Fruit fly (Drosophila melanogaster) whole organism, prepupa: Measurements from ENCODE around the gene melt.

Experiments used
- CG10631 ChIP-seq: fragments of 200-800 bp; sonication (Bioruptor generic); optimal IDR thresholded peaks from 2 replicates; lab custom pipeline; 2016; ENCODE audit warnings: missing biosample characterization, missing genetic modification characterization
- CG10669 ChIP-seq: fragments of 200-800 bp; sonication (Bioruptor generic); optimal IDR thresholded peaks from 3 replicates; lab custom pipeline; 2018; ENCODE audit warnings: missing biosample characterization, mild to moderate bottlenecking, missing genetic modification characterization, moderate library complexity
- CG11762 ChIP-seq: fragments of 200-800 bp; sonication (Bioruptor generic); optimal IDR thresholded peaks from 3 replicates; lab custom pipeline; 2016; ENCODE audit warnings: missing biosample characterization, missing genetic modification characterization; ENCODE audit not compliant: insufficient read depth
- CG11902 ChIP-seq: fragments of 200-800 bp; sonication (Bioruptor generic); optimal IDR thresholded peaks from 3 replicates; lab custom pipeline; 2016; ENCODE audit warnings: missing biosample characterization, missing genetic modification characterization
- CG15336 ChIP-seq: fragments of 200-800 bp; sonication (Bioruptor generic); IDR thresholded peaks from 2 replicates; pipeline ENCODE4 v1.3.6; 2022; ENCODE audit warnings: missing biosample characterization, missing genetic modification characterization
- CG1621 ChIP-seq: fragments of 200-800 bp; sonication (Bioruptor generic); optimal IDR thresholded peaks from 3 replicates; lab custom pipeline; 2018; ENCODE audit warnings: missing biosample characterization, mild to moderate bottlenecking, missing genetic modification characterization
- CG16779 ChIP-seq: fragments of 200-800 bp; sonication (Bioruptor generic); optimal IDR thresholded peaks from 3 replicates; lab custom pipeline; 2017; ENCODE audit warnings: missing biosample characterization, mild to moderate bottlenecking, missing genetic modification characterization
- CG3032 ChIP-seq: fragments of 200-800 bp; optimal IDR thresholded peaks from 2 replicates; lab custom pipeline; 2019; ENCODE audit warnings: missing biosample characterization, mild to moderate bottlenecking, missing genetic modification characterization, moderate library complexity
- CG31627 ChIP-seq: fragments of 200-800 bp; sonication (Bioruptor generic); optimal IDR thresholded peaks from 3 replicates; lab custom pipeline; 2016; ENCODE audit warnings: missing biosample characterization, missing genetic modification characterization
- CG32006 ChIP-seq: fragments of 200-800 bp; sonication (Bioruptor generic); optimal IDR thresholded peaks from 3 replicates; lab custom pipeline; 2017; ENCODE audit warnings: missing biosample characterization, mild to moderate bottlenecking, missing genetic modification characterization
- CG34406 ChIP-seq: fragments of 200-800 bp; sonication (Bioruptor generic); optimal IDR thresholded peaks from 3 replicates; lab custom pipeline; 2016; ENCODE audit warnings: missing biosample characterization, missing genetic modification characterization
- CG3919 ChIP-seq: fragments of 200-800 bp; sonication (Bioruptor generic); optimal IDR thresholded peaks from 3 replicates; lab custom pipeline; 2016; ENCODE audit warnings: missing biosample characterization, missing genetic modification characterization
- CG4318 ChIP-seq: fragments of 200-800 bp; sonication (Bioruptor generic); optimal IDR thresholded peaks from 3 replicates; lab custom pipeline; 2017; ENCODE audit warnings: missing biosample characterization, mild to moderate bottlenecking, missing genetic modification characterization
- CG6276 ChIP-seq: fragments of 200-800 bp; sonication (Bioruptor generic); optimal IDR thresholded peaks from 2 replicates; lab custom pipeline; 2017; ENCODE audit warnings: missing biosample characterization, mild to moderate bottlenecking, missing genetic modification characterization
- CG6792 ChIP-seq: fragments of 200-800 bp; sonication (Bioruptor generic); optimal IDR thresholded peaks from 3 replicates; lab custom pipeline; 2016; ENCODE audit warnings: missing biosample characterization, missing genetic modification characterization
- CG6808 ChIP-seq: fragments of 200-800 bp; sonication (Bioruptor generic); optimal IDR thresholded peaks from 3 replicates; lab custom pipeline; 2017; ENCODE audit warnings: missing biosample characterization, missing genetic modification characterization, mild to moderate bottlenecking, moderate library complexity, missing genetic modification reagents
- CG6854 ChIP-seq: fragments of 200-800 bp; sonication (Bioruptor generic); optimal IDR thresholded peaks from 2 replicates; lab custom pipeline; 2017; ENCODE audit warnings: missing biosample characterization, mild to moderate bottlenecking, missing genetic modification characterization
- CG7368 ChIP-seq: fragments of 200-800 bp; sonication (Bioruptor generic); optimal IDR thresholded peaks from 3 replicates; lab custom pipeline; 2016; ENCODE audit warnings: missing biosample characterization, missing genetic modification characterization
- CG8319 ChIP-seq: fragments of 200-800 bp; sonication (Bioruptor generic); optimal IDR thresholded peaks from 3 replicates; lab custom pipeline; 2016; ENCODE audit warnings: missing biosample characterization, missing genetic modification characterization
- CG8632 ChIP-seq: fragments of 200-800 bp; sonication (Bioruptor generic); optimal IDR thresholded peaks from 3 replicates; lab custom pipeline; 2016; ENCODE audit warnings: missing biosample characterization, missing genetic modification characterization
- Eip75B ChIP-seq: fragments of 200-800 bp; sonication (Bioruptor generic); optimal IDR thresholded peaks from 3 replicates; lab custom pipeline; 2016; ENCODE audit warnings: missing biosample characterization, missing genetic modification characterization
- Eip93F ChIP-seq: fragments of 200-800 bp; sonication (Bioruptor generic); optimal IDR thresholded peaks from 2 replicates; lab custom pipeline; 2016; ENCODE audit warnings: missing biosample characterization, mild to moderate bottlenecking, missing genetic modification characterization
- Ets96B ChIP-seq: fragments of 200-800 bp; optimal IDR thresholded peaks from 2 replicates; lab custom pipeline; 2019; ENCODE audit warnings: missing biosample characterization, mild to moderate bottlenecking, missing genetic modification characterization, moderate library complexity
- Gug ChIP-seq: fragments of 200-800 bp; sonication (Bioruptor generic); IDR thresholded peaks from 2 replicates; pipeline ENCODE4 v1.3.6; 2022; ENCODE audit warnings: missing biosample characterization, missing genetic modification characterization
- Hr38 ChIP-seq: sonication (Bioruptor generic); optimal IDR thresholded peaks from 2 replicates; lab custom pipeline; 2016; ENCODE audit warnings: missing biosample characterization, missing genetic modification characterization
- Hr4 ChIP-seq: fragments of 200-800 bp; sonication (Bioruptor generic); optimal IDR thresholded peaks from 3 replicates; lab custom pipeline; 2016; ENCODE audit warnings: missing biosample characterization, missing genetic modification characterization
- Lpt ChIP-seq: fragments of 200-800 bp; sonication (Bioruptor generic); optimal IDR thresholded peaks from 3 replicates; lab custom pipeline; 2016; ENCODE audit warnings: missing biosample characterization, missing genetic modification characterization
- Met ChIP-seq: fragments of 200-800 bp; sonication (Bioruptor generic); optimal IDR thresholded peaks from 3 replicates; lab custom pipeline; 2016; ENCODE audit warnings: missing biosample characterization, missing genetic modification characterization
- OdsH ChIP-seq: fragments of 200-800 bp; sonication (Bioruptor generic); optimal IDR thresholded peaks from 3 replicates; lab custom pipeline; 2016; ENCODE audit warnings: missing biosample characterization, missing genetic modification characterization
- Smox ChIP-seq: fragments of 200-800 bp; sonication (Bioruptor generic); optimal IDR thresholded peaks from 3 replicates; lab custom pipeline; 2016; ENCODE audit warnings: missing biosample characterization, missing genetic modification characterization
- Sox14 ChIP-seq: fragments of 200-800 bp; sonication (Bioruptor generic); optimal IDR thresholded peaks from 3 replicates; lab custom pipeline; 2016; ENCODE audit warnings: missing biosample characterization, missing genetic modification characterization
- Sox15 ChIP-seq: fragments of 200-800 bp; sonication (Bioruptor generic); optimal IDR thresholded peaks from 3 replicates; lab custom pipeline; 2016; ENCODE audit warnings: missing biosample characterization, missing genetic modification characterization
- achi ChIP-seq: fragments of 200-800 bp; sonication (Bioruptor generic); optimal IDR thresholded peaks from 3 replicates; lab custom pipeline; 2016; ENCODE audit warnings: missing biosample characterization, missing genetic modification characterization
- acj6 ChIP-seq: fragments of 200-800 bp; sonication (Bioruptor generic); optimal IDR thresholded peaks from 3 replicates; lab custom pipeline; 2016; ENCODE audit warnings: missing biosample characterization, missing genetic modification characterization
- dsx ChIP-seq: fragments of 200-800 bp; optimal IDR thresholded peaks from 3 replicates; lab custom pipeline; 2019; ENCODE audit warnings: missing biosample characterization, mild to moderate bottlenecking, missing genetic modification characterization, moderate library complexity; ENCODE audit not compliant: poor library complexity, severe bottlenecking
- esn ChIP-seq: fragments of 200-800 bp; sonication (Bioruptor generic); optimal IDR thresholded peaks from 2 replicates; lab custom pipeline; 2016; ENCODE audit warnings: missing biosample characterization, mild to moderate bottlenecking, missing genetic modification characterization, moderate library complexity
- fd59A ChIP-seq: fragments of 200-800 bp; sonication (Bioruptor generic); optimal IDR thresholded peaks from 2 replicates; lab custom pipeline; 2017; ENCODE audit warnings: missing biosample characterization, mild to moderate bottlenecking, missing genetic modification characterization, missing genetic modification reagents
- fd85E ChIP-seq: fragments of 200-800 bp; sonication (Bioruptor generic); optimal IDR thresholded peaks from 3 replicates; lab custom pipeline; 2016; ENCODE audit warnings: missing biosample characterization, missing genetic modification characterization
- fkh ChIP-seq: fragments of 200-800 bp; sonication (Bioruptor generic); optimal IDR thresholded peaks from 3 replicates; lab custom pipeline; 2017; ENCODE audit warnings: missing biosample characterization, mild to moderate bottlenecking, missing genetic modification characterization, moderate library complexity
- lz ChIP-seq: fragments of 200-800 bp; sonication (Bioruptor generic); optimal IDR thresholded peaks from 3 replicates; lab custom pipeline; 2016; ENCODE audit warnings: missing biosample characterization, missing genetic modification characterization
- net ChIP-seq: fragments of 200-800 bp; sonication (Bioruptor generic); optimal IDR thresholded peaks from 3 replicates; lab custom pipeline; 2016; ENCODE audit warnings: missing biosample characterization, missing genetic modification characterization
- pdm3 ChIP-seq: fragments of 200-800 bp; sonication (Bioruptor generic); optimal IDR thresholded peaks from 3 replicates; lab custom pipeline; 2016; ENCODE audit warnings: missing biosample characterization, missing genetic modification characterization
- salr ChIP-seq, 2 experiments: fragments of 200-800 bp; sonication (Bioruptor generic); optimal IDR thresholded peaks; 3 replicates each; lab custom pipeline; 2016 to 2018; ENCODE audit warnings: missing biosample characterization in 2 of 2, missing genetic modification characterization in 2 of 2, mild to moderate bottlenecking in 1 of 2
- spab ChIP-seq: fragments of 200-800 bp; sonication (Bioruptor generic); optimal IDR thresholded peaks from 2 replicates; lab custom pipeline; 2017; ENCODE audit warnings: missing biosample characterization, mild to moderate bottlenecking, missing genetic modification characterization, missing genetic modification reagents
- ss ChIP-seq, 2 experiments: fragments of 200-800 bp; sonication (Bioruptor generic); optimal IDR thresholded peaks; 2 replicates in 1 of 2; 3 replicates in 1 of 2; lab custom pipeline; 2017 to 2018; ENCODE audit warnings: mild to moderate bottlenecking in 2 of 2, missing biosample characterization in 2 of 2, missing genetic modification characterization in 2 of 2, moderate library complexity in 1 of 2
- svp ChIP-seq: fragments of 200-800 bp; sonication (Bioruptor generic); peaks from one replicate; lab custom pipeline; 2016; ENCODE audit warnings: missing biosample characterization, missing genetic modification characterization
- vri ChIP-seq: fragments of 200-800 bp; sonication (Bioruptor generic); optimal IDR thresholded peaks from 3 replicates; lab custom pipeline; 2016; ENCODE audit warnings: missing biosample characterization, mild to moderate bottlenecking, missing genetic modification characterization

The melt gene

dm6 chr3L:7151521-7152465 is 17.5 kb downstream of the melt start (continued):
- TF ChIP-seq Eip75B (GFP tag; lab: Kevin White, UChicago) (no peak), fkh (GFP tag; lab: Kevin White, UChicago) (no peak), Lpt (GFP tag; lab: Kevin White, UChicago) (peak; percentile 79), OdsH (peak; percentile 73), CG6808 (peak; percentile 15), achi (GFP tag; lab: Kevin White, UChicago) (peak; percentile 69)

DNA sequence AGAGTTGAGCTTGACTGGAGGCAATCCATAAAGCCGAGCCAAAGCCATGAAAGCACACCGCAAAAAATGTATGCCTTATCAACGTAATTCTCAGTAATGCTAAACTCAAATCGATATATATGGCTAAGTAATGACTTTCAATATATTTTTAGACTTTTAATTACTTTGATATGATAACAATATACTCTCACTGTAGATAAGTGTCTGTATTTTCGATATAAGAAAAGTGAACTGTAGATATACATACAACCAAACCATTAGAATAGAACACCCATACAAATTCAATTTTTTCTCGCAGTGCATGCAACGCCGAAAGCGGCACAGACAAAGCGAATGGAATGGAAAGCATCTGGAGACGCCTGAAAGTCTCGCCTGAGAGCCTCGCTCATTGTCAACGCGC is 19.3 kb downstream of the melt start:
- TF ChIP-seq CG8319 (GFP tag; lab: Kevin White, UChicago), result peak; percentile 24
- TF ChIP-seq CG1621 (tag; lab: Kevin White, UChicago), result peak; percentile 57
- TF ChIP-seq fd59A (GFP tag; lab: Kevin White, UChicago), result peak; percentile 64
- peak; percentile 31 for TF ChIP-seq vri
- peak; percentile 58 for TF ChIP-seq lz (GFP tag; lab: Kevin White, UChicago)
- peak; percentile 68 for TF ChIP-seq CG6792 (GFP tag; lab: Kevin White, UChicago)
- TF ChIP-seq achi (GFP tag; lab: Kevin White, UChicago), result peak; percentile 74
- peak; percentile 79 for TF ChIP-seq acj6
- TF ChIP-seq CG10631 (GFP tag; lab: Kevin White, UChicago), result peak; percentile 73
- TF ChIP-seq spab (GFP tag; lab: Kevin White, UChicago), result peak; percentile 76
- TF ChIP-seq CG3919, result peak; percentile 79
- peak; percentile 80 for TF ChIP-seq CG10669 (GFP tag; lab: Kevin White, UChicago)
- peak; percentile 73 for TF ChIP-seq CG34406
- TF ChIP-seq Met, result peak; percentile 74
- TF ChIP-seq salr (GFP tag; optimal IDR thresholded peaks at IDR 0.05; lab: Kevin White, UChicago), result peak; percentile 57 to 65
- TF ChIP-seq CG11762 (GFP tag; lab: Kevin White, UChicago), result peak; percentile 74
- peak; percentile 70 for TF ChIP-seq CG7368 (GFP tag; lab: Kevin White, UChicago)
- peak; percentile 71 for TF ChIP-seq Sox14 (GFP tag; lab: Kevin White, UChicago)
- TF ChIP-seq ss (GFP tag; optimal IDR thresholded peaks at IDR 0.05; lab: Kevin White, UChicago), result peak; percentile 44 to 74
- peak; percentile 82 for TF ChIP-seq Hr4 (GFP tag; lab: Kevin White, UChicago)
- TF ChIP-seq CG6854 (GFP tag; lab: Kevin White, UChicago), result peak; percentile 11
- peak; percentile 73 for TF ChIP-seq CG3032
- peak; percentile 65 for TF ChIP-seq CG6276
- peak; percentile 60 for TF ChIP-seq Gug (GFP tag; lab: Robert Waterston, UW)
- peak; percentile 77 for TF ChIP-seq Ets96B
- peak; percentile 39 for TF ChIP-seq CG16779 (tag; lab: Kevin White, UChicago)
- TF ChIP-seq Sox15, result peak; percentile 48
- TF ChIP-seq CG8632 (GFP tag; lab: Kevin White, UChicago), result peak; percentile 73
- no peak for TF ChIP-seq fkh (GFP tag; lab: Kevin White, UChicago)
- TF ChIP-seq fd85E (GFP tag; lab: Kevin White, UChicago), result no peak
- peak; percentile 67 for TF ChIP-seq CG31627 (GFP tag; lab: Kevin White, UChicago)
- TF ChIP-seq net (GFP tag; lab: Kevin White, UChicago), result peak; percentile 73
- TF ChIP-seq Smox (GFP tag; lab: Kevin White, UChicago), result peak; percentile 65
- TF ChIP-seq svp (GFP tag; lab: Kevin White, UChicago), result peak; percentile 71
- peak; percentile 74 for TF ChIP-seq pdm3 (GFP tag; lab: Kevin White, UChicago)
- TF ChIP-seq dsx (GFP tag; lab: Kevin White, UChicago), result peak; percentile 74
- peak; percentile 79 for TF ChIP-seq Eip75B (GFP tag; lab: Kevin White, UChicago)
- TF ChIP-seq CG6808, result peak; percentile 72
- TF ChIP-seq Hr38 (GFP tag; lab: Kevin White, UChicago), result no peak
- TF ChIP-seq CG4318 (GFP tag; lab: Kevin White, UChicago), result peak; percentile 76
- peak; percentile 82 for TF ChIP-seq CG15336
- peak; percentile 88 for TF ChIP-seq CG32006 (GFP tag; lab: Kevin White, UChicago)
- TF ChIP-seq esn (GFP tag; lab: Kevin White, UChicago), result peak; percentile 78
- peak; percentile 57 for TF ChIP-seq CG11902 (GFP tag; lab: Kevin White, UChicago)
- TF ChIP-seq Eip93F (GFP tag; lab: Kevin White, UChicago), result no peak
